Worm (Caenorhabditis elegans): Measurements from ENCODE around the gene tag-290.

tag-290 gene

DNA sequence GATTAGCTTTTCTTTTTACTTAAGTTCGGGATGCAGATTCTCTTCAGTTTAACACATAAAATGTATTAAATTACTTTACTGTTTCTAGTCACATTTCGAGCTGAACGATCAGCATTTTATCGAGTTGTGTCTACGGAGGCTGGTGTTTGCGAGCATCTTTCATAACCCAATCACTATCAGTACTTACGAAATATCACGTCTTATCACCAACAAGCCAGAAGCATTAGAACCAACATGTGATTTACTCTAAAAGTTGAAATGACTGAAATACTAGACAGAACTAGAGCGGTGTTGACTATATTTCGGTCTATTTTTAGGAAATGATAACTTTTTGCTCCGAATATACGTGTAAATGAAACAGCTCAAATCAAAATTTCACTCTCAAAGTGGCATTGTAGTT lies 35.3 kb downstream of the tag-290 start (continued):
- TF ChIP-seq mxl-2 (GFP tag; conservative IDR thresholded peaks at IDR 0.05) (no peak), pqm-1 (tag; optimal IDR thresholded peaks at IDR 0.05) (peak; percentile 91), egl-27 (tag; optimal IDR thresholded peaks at IDR 0.05) (no peak), madf-5 (GFP tag; IDR thresholded peaks at IDR 0.05) (no peak), dve-1 (tag; optimal IDR thresholded peaks at IDR 0.05; ENCODE audit: insufficient read depth) (peak; percentile 58), zag-1 (tag; optimal IDR thresholded peaks at IDR 0.05) (no peak)

- TF ChIP-seq daf-16 (GFP tag; optimal IDR thresholded peaks at IDR 0.05) (no peak), daf-16 (tag; optimal IDR thresholded peaks at IDR 0.05) (peak; percentile 34), dmd-9 (GFP tag; IDR thresholded peaks at IDR 0.05) (no peak), hlh-11 (tag; optimal IDR thresholded peaks at IDR 0.05) (peak; percentile 57), aha-1 (tag) (peak; percentile 82), sdz-12 (GFP tag; optimal IDR thresholded peaks at IDR 0.05) (no peak), dve-1 (tag; optimal IDR thresholded peaks at IDR 0.05; ENCODE audit: insufficient read depth) (peak; percentile 18), dmd-6 (GFP tag; IDR thresholded peaks at IDR 0.05) (peak; percentile 49; the same call in 1 of the 2 replicates)
These were observed 36.1 kb downstream of the tag-290 start for ce11 chrV:11649254-11649653.

- TF ChIP-seq nhr-77 (tag; optimal IDR thresholded peaks at IDR 0.05): peak; percentile 7
- TF ChIP-seq nhr-48 (tag; optimal IDR thresholded peaks at IDR 0.05): peak; percentile 40
- TF ChIP-seq lin-1 (GFP tag; IDR thresholded peaks at IDR 0.05): 0 out of 2 replicates have a peak, but pooled peaks have one; percentile 16
- peak; percentile 90 for TF ChIP-seq dmd-6 (GFP tag; IDR thresholded peaks at IDR 0.05)
- TF ChIP-seq pqm-1 (tag; optimal IDR thresholded peaks at IDR 0.05): peak; percentile 72
- peak in 1 of 2 experiments; percentile 1 for TF ChIP-seq mdl-1 (tag; optimal IDR thresholded peaks at IDR 0.05)
- TF ChIP-seq spr-1 (tag; optimal IDR thresholded peaks at IDR 0.05): no peak
- TF ChIP-seq hlh-11 (tag; optimal IDR thresholded peaks at IDR 0.05): peak; percentile 78
- no peak for TF ChIP-seq egl-43 (GFP tag; IDR thresholded peaks at IDR 0.05)
- no peak for TF ChIP-seq hmg-1.1 (GFP tag; IDR thresholded peaks at IDR 0.05)
- TF ChIP-seq nhr-41 (GFP tag; IDR thresholded peaks at IDR 0.05): 0 out of 2 replicates have a peak, but pooled peaks have one; percentile 38
- TF ChIP-seq nhr-28 (tag; optimal IDR thresholded peaks at IDR 0.05): peak; percentile 58
- TF ChIP-seq ztf-7 (tag; optimal IDR thresholded peaks at IDR 0.05): peak; percentile 10
- 0 out of 2 replicates have a peak, but pooled peaks have one; percentile 29 for TF ChIP-seq mdt-29 (GFP tag; IDR thresholded peaks at IDR 0.05)
- peak; percentile 68; the same call in 1 of the 2 replicates for TF ChIP-seq php-3 (GFP tag; IDR thresholded peaks at IDR 0.05)
- TF ChIP-seq daf-8 (GFP tag; IDR thresholded peaks at IDR 0.05): no peak
- TF ChIP-seq daf-16 (GFP tag; optimal IDR thresholded peaks at IDR 0.05): no peak
- TF ChIP-seq daf-16 (tag; optimal IDR thresholded peaks at IDR 0.05): peak; percentile 69
- peak; percentile 7 for TF ChIP-seq T20F7.1 (GFP tag; optimal IDR thresholded peaks at IDR 0.05)
- 0 out of 2 replicates have a peak, but pooled peaks have one; percentile 43 for TF ChIP-seq tra-1 (GFP tag; IDR thresholded peaks at IDR 0.05)
These were observed 37.6 kb downstream of the tag-290 start, which contains the start of gene zip-10 for ce11 chrV:11650720-11651119. Gene zip-10 (minus strand): TSS chrV:11650762.

DNA sequence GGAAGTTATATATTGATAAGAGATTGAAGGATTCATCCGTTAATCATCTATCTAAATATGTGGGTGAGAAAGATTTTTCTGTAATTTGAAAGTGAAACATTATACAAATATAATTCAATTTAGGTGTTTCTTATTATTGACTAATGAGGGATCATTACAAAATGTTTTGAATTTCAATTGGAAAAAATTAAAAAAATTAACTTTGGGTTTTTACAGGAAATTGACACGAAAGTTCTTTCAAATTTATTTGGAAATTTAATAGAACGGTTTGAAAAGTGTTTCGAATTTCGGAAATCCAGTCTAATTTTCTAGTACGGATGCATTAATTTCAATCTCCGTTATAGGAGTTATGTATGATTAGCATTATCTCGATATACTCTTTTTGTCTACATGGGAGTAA lies 40.0 kb downstream of the tag-290 start:
- no peak for TF ChIP-seq pha-4 (GFP tag; IDR thresholded peaks at IDR 0.05)
- TF ChIP-seq pha-4 (tag; optimal IDR thresholded peaks at IDR 0.05): no peak
- peak in 1 of 2 experiments; percentile 96 for TF ChIP-seq unc-62 (GFP tag; optimal IDR thresholded peaks at IDR 0.05 in 1 of 2)
- no peak for TF ChIP-seq unc-62 (tag; optimal IDR thresholded peaks at IDR 0.05)

DNA sequence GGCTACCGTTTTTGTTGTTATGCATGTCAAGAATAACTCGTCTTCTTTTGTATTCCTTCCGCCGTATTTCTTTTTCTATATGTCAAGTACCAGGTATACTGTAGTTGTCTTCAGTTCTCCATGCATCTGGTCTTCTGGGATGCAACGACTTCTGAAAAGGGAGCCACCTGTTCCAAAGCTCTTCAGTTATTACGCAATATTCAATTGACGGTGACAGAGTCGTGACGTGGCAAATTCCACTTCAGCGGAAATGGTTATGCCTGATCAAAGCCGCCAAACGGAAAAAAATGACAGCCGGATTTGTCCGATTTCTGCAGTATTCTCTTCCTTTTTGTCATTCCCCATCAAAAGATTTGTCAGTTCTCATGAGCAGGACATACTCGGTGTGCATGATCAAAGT lies 43.4 kb downstream of the tag-290 start:
- no peak for TF ChIP-seq ztf-11 (tag; optimal IDR thresholded peaks at IDR 0.05)
- no peak for TF ChIP-seq daf-8 (GFP tag; IDR thresholded peaks at IDR 0.05)
- TF ChIP-seq zfp-2 (tag; optimal IDR thresholded peaks at IDR 0.05): no peak
- TF ChIP-seq ZK337.2 (GFP tag; IDR thresholded peaks at IDR 0.05): no peak
- TF ChIP-seq dpl-1 (GFP tag; optimal IDR thresholded peaks at IDR 0.05): no peak
- no peak for TF ChIP-seq zip-2 (tag; optimal IDR thresholded peaks at IDR 0.05)
- no peak for TF ChIP-seq spr-1 (tag; optimal IDR thresholded peaks at IDR 0.05)
- no peak for TF ChIP-seq Y105C5A.15 (GFP tag; IDR thresholded peaks at IDR 0.05)
- no peak for TF ChIP-seq lin-13 (GFP tag; optimal IDR thresholded peaks at IDR 0.05)
- TF ChIP-seq nhr-111 (GFP tag; optimal IDR thresholded peaks at IDR 0.05): no peak
- TF ChIP-seq snpc-1.2 (GFP tag; IDR thresholded peaks at IDR 0.05): no peak
